Worm (Caenorhabditis elegans): Measurements from ENCODE around the gene nhr-98.

- TF ChIP-seq pha-4 (tag; optimal IDR thresholded peaks at IDR 0.05) (no peak), B0336.3 (GFP tag; IDR thresholded peaks at IDR 0.05) (no peak), ccch-3 (GFP tag; optimal IDR thresholded peaks at IDR 0.05) (no peak), tbp1 (GFP tag; optimal IDR thresholded peaks at IDR 0.05) (no peak), bed-2 (GFP tag; IDR thresholded peaks at IDR 0.05) (no peak), efl-1 (GFP tag; optimal IDR thresholded peaks at IDR 0.05) (no peak), F37B4.10 (GFP tag; IDR thresholded peaks at IDR 0.05) (no peak)
Measured at ce11 chrV:483289-483795, 29.7 kb downstream of the nhr-98 start, which contains the start of gene nhr-130.

Measured in whole organism, young adult.